Fruit fly (Drosophila melanogaster) whole organism, embryonic: ENCODE measurements around the gene CG9550.
A peak's percentile ranks its signal among the peaks of the same experiment; 100 is the strongest.

Source experiments
- Ada2b ChIP-seq: fragments of 200-800 bp; sonication (Bioruptor generic); IDR thresholded peaks from 2 replicates; pipeline ENCODE4 v1.3.6; 2022; ENCODE audit warnings: missing biosample characterization, missing genetic modification characterization
- Antp ChIP-seq: fragments of 200-800 bp; sonication (Bioruptor generic); optimal IDR thresholded peaks from 3 replicates; lab custom pipeline; 2016; ENCODE audit warnings: missing biosample characterization, missing genetic modification characterization
- Atf6 ChIP-seq: fragments of 200-800 bp; sonication (Bioruptor generic); IDR thresholded peaks from 2 replicates; pipeline ENCODE4 v1.3.6; 2022; ENCODE audit warnings: missing biosample characterization, missing genetic modification characterization
- B-H2 ChIP-seq: fragments of 200-800 bp; sonication (Bioruptor generic); optimal IDR thresholded peaks from 2 replicates; lab custom pipeline; 2018; ENCODE audit warnings: missing biosample characterization, mild to moderate bottlenecking, missing genetic modification characterization
- C15 ChIP-seq: fragments of 200-800 bp; sonication (Bioruptor generic); IDR thresholded peaks from 3 replicates; pipeline ENCODE4 v1.3.6; 2022; ENCODE audit warnings: missing biosample characterization, missing genetic modification characterization
- CG10543 ChIP-seq: fragments of 200-800 bp; sonication (Bioruptor generic); optimal IDR thresholded peaks from 3 replicates; lab custom pipeline; 2017; ENCODE audit warnings: missing biosample characterization, mild to moderate bottlenecking, missing genetic modification characterization, moderate library complexity
- CG10959 ChIP-seq: fragments of 200-800 bp; sonication (Bioruptor generic); IDR thresholded peaks from 2 replicates; pipeline ENCODE4 v1.3.6; 2022; ENCODE audit warnings: missing biosample characterization, missing genetic modification characterization
- CG12155 ChIP-seq: fragments of 200-800 bp; sonication (Bioruptor generic); optimal IDR thresholded peaks from 3 replicates; lab custom pipeline; 2016; ENCODE audit warnings: missing biosample characterization, missing genetic modification characterization
- CG12299 ChIP-seq: fragments of 200-800 bp; sonication (Bioruptor generic); optimal IDR thresholded peaks from 2 replicates; lab custom pipeline; 2018; ENCODE audit warnings: missing biosample characterization, mild to moderate bottlenecking, missing genetic modification characterization
- CG15011 ChIP-seq: fragments of 200-800 bp; sonication (Bioruptor generic); optimal IDR thresholded peaks from 3 replicates; lab custom pipeline; 2018; ENCODE audit warnings: missing biosample characterization, mild to moderate bottlenecking, missing genetic modification characterization
- CG17912 ChIP-seq: fragments of 200-800 bp; sonication (Bioruptor generic); optimal IDR thresholded peaks from 2 replicates; lab custom pipeline; 2018; ENCODE audit warnings: missing biosample characterization, mild to moderate bottlenecking, missing genetic modification characterization
- CG18262 ChIP-seq: fragments of 200-800 bp; optimal IDR thresholded peaks from 3 replicates; lab custom pipeline; 2019; ENCODE audit warnings: missing biosample characterization, mild to moderate bottlenecking, missing genetic modification characterization, moderate library complexity
- CG34422 ChIP-seq: fragments of 200-800 bp; sonication (Bioruptor generic); IDR thresholded peaks from 3 replicates; pipeline ENCODE4 v1.3.6; 2022; ENCODE audit warnings: missing biosample characterization, missing genetic modification characterization
- CG4707 ChIP-seq: fragments of 200-800 bp; sonication (Bioruptor generic); optimal IDR thresholded peaks from 2 replicates; lab custom pipeline; 2018; ENCODE audit warnings: missing biosample characterization, mild to moderate bottlenecking, missing genetic modification characterization, moderate library complexity
- CG6175 ChIP-seq: fragments of 200-800 bp; sonication (Bioruptor generic); IDR thresholded peaks from 3 replicates; pipeline ENCODE4 v1.3.6; 2022; ENCODE audit warnings: missing biosample characterization, missing genetic modification characterization
- CG6854 ChIP-seq: fragments of 200-800 bp; sonication (Bioruptor generic); optimal IDR thresholded peaks from 3 replicates; lab custom pipeline; 2017; ENCODE audit warnings: missing biosample characterization, mild to moderate bottlenecking, missing genetic modification characterization
- CG7357 ChIP-seq: fragments of 200-800 bp; sonication (Bioruptor generic); IDR thresholded peaks from 3 replicates; pipeline ENCODE4 v1.3.6; 2022; ENCODE audit warnings: missing biosample characterization, missing genetic modification characterization
- CG8359 ChIP-seq: fragments of 200-800 bp; sonication (Bioruptor generic); optimal IDR thresholded peaks from 2 replicates; lab custom pipeline; 2017; ENCODE audit warnings: missing biosample characterization, mild to moderate bottlenecking, missing genetic modification characterization, borderline replicate concordance
- CG9797 ChIP-seq: fragments of 200-800 bp; sonication (Bioruptor generic); optimal IDR thresholded peaks from 3 replicates; lab custom pipeline; 2018; ENCODE audit warnings: missing biosample characterization, mild to moderate bottlenecking, missing genetic modification characterization
- CkIIα-i1 ChIP-seq: fragments of 200-800 bp; sonication (Bioruptor generic); IDR thresholded peaks from 2 replicates; pipeline ENCODE4 v1.3.6; 2022; ENCODE audit warnings: missing biosample characterization, missing genetic modification characterization
- Dll ChIP-seq: fragments of 200-800 bp; sonication (Bioruptor generic); IDR thresholded peaks from 4 replicates; pipeline ENCODE4 v1.3.6; 2022; ENCODE audit warnings: missing biosample characterization, missing genetic modification characterization; ENCODE audit not compliant: partially characterized antibody
- ERR ChIP-seq: fragments of 200-800 bp; sonication (Bioruptor generic); optimal IDR thresholded peaks from 2 replicates; lab custom pipeline; 2016; ENCODE audit warnings: missing biosample characterization, missing genetic modification characterization
- HLHmδ ChIP-seq: fragments of 200-800 bp; sonication (Bioruptor generic); optimal IDR thresholded peaks from 2 replicates; lab custom pipeline; 2018; ENCODE audit warnings: missing biosample characterization, mild to moderate bottlenecking, missing genetic modification characterization, moderate library complexity
- Hr39 ChIP-seq: fragments of >200 bp; optimal IDR thresholded peaks from 2 replicates; lab custom pipeline; 2017
- Lpt ChIP-seq: fragments of >200 bp; optimal IDR thresholded peaks from 2 replicates; lab custom pipeline; 2018; ENCODE audit warnings: missing biosample characterization, missing genetic modification characterization
- NC2α ChIP-seq: fragments of 200-800 bp; sonication (Bioruptor generic); optimal IDR thresholded peaks from 2 replicates; lab custom pipeline; 2016; ENCODE audit warnings: missing biosample characterization, missing genetic modification characterization
- Nf-YB ChIP-seq: fragments of 200-800 bp; sonication (Bioruptor generic); optimal IDR thresholded peaks from 3 replicates; lab custom pipeline; 2019; ENCODE audit warnings: missing biosample characterization, mild to moderate bottlenecking, missing genetic modification characterization, moderate library complexity
- Ptx1 ChIP-seq: fragments of 200-800 bp; sonication (Bioruptor generic); IDR thresholded peaks from 2 replicates; pipeline ENCODE4 v1.3.6; 2022; ENCODE audit warnings: missing biosample characterization, missing genetic modification characterization
- abd-A ChIP-seq: fragments of 200-800 bp; sonication (Bioruptor generic); optimal IDR thresholded peaks from 3 replicates; lab custom pipeline; 2019; ENCODE audit warnings: missing biosample characterization, mild to moderate bottlenecking, missing genetic modification characterization, moderate library complexity
- al ChIP-seq: fragments of 200-800 bp; sonication (Bioruptor generic); IDR thresholded peaks from 2 replicates; pipeline ENCODE4 v1.3.6; 2022; ENCODE audit warnings: missing biosample characterization, missing genetic modification characterization
- chm ChIP-seq: fragments of 200-800 bp; sonication (Bioruptor generic); IDR thresholded peaks from 2 replicates; pipeline ENCODE4 v1.3.6; 2022; ENCODE audit warnings: missing biosample characterization, missing genetic modification characterization
- dm ChIP-seq: fragments of 200-800 bp; sonication (Bioruptor generic); optimal IDR thresholded peaks from 3 replicates; lab custom pipeline; 2016; ENCODE audit warnings: missing biosample characterization, missing genetic modification characterization
- dmrt11E ChIP-seq: fragments of 200-800 bp; sonication (Bioruptor generic); optimal IDR thresholded peaks from 3 replicates; lab custom pipeline; 2018; ENCODE audit warnings: missing biosample characterization, mild to moderate bottlenecking, missing genetic modification characterization, moderate library complexity
- esg ChIP-seq: fragments of 200-800 bp; sonication (Bioruptor generic); conservative IDR thresholded peaks from 2 replicates; pipeline ENCODE4 v1.3.6; 2022; ENCODE audit warnings: missing biosample characterization, missing genetic modification characterization
- gce ChIP-seq: fragments of 200-800 bp; sonication (Bioruptor generic); IDR thresholded peaks from 3 replicates; pipeline ENCODE4 v1.3.6; 2022; ENCODE audit warnings: missing biosample characterization, missing genetic modification characterization
- kay ChIP-seq: fragments of 200-800 bp; sonication (Bioruptor generic); optimal IDR thresholded peaks from 2 replicates; lab custom pipeline; 2016; ENCODE audit warnings: missing biosample characterization, missing genetic modification characterization
- ken ChIP-seq: fragments of 200-800 bp; sonication (Bioruptor generic); IDR thresholded peaks from 3 replicates; pipeline ENCODE4 v1.3.6; 2022; ENCODE audit warnings: missing biosample characterization, missing genetic modification characterization
- lov ChIP-seq, 2 experiments: fragments of 200-800 bp in 1 of 2; fragments of >200 bp in 1 of 2; sonication (Bioruptor generic) in 1 of 2; IDR thresholded peaks in 1 of 2; optimal IDR thresholded peaks in 1 of 2; 2 replicates in 1 of 2; 3 replicates in 1 of 2; pipeline versions ENCODE4 v1.3.6 to Lab custom; 2017 to 2022; ENCODE audit warnings: missing biosample characterization in 1 of 2, missing genetic modification characterization in 1 of 2
- luna ChIP-seq: fragments of 200-800 bp; sonication (Bioruptor generic); optimal IDR thresholded peaks from 2 replicates; lab custom pipeline; 2016; ENCODE audit warnings: missing biosample characterization, missing genetic modification characterization
- mam ChIP-seq: fragments of 200-800 bp; sonication (Bioruptor generic); optimal IDR thresholded peaks from 3 replicates; lab custom pipeline; 2016; ENCODE audit warnings: missing biosample characterization, missing genetic modification characterization
- org-1 ChIP-seq: fragments of 200-800 bp; sonication (Bioruptor generic); optimal IDR thresholded peaks from 2 replicates; lab custom pipeline; 2017; ENCODE audit warnings: missing biosample characterization, missing genetic modification characterization
- prd ChIP-seq, 3 experiments: fragments of >200 bp in 2 of 3; fragments of 200-800 bp in 1 of 3; sonication (Bioruptor generic) in 1 of 3; optimal IDR thresholded peaks in 2 of 3; IDR thresholded peaks in 1 of 3; 2 replicates in 2 of 3; 3 replicates in 1 of 3; pipeline versions ENCODE4 v1.3.6 to Lab custom; 2017 to 2022; ENCODE audit warnings: missing biosample characterization in 1 of 3, missing genetic modification characterization in 1 of 3
- ro ChIP-seq: fragments of 200-800 bp; sonication (Bioruptor generic); IDR thresholded peaks from 2 replicates; pipeline ENCODE4 v1.3.6; 2022; ENCODE audit warnings: missing biosample characterization, missing genetic modification characterization
- sisA ChIP-seq: fragments of 200-800 bp; sonication (Bioruptor generic); IDR thresholded peaks from 2 replicates; pipeline ENCODE4 v1.3.6; 2022; ENCODE audit warnings: missing biosample characterization, missing genetic modification characterization
- sna ChIP-seq: fragments of 200-800 bp; sonication (Bioruptor generic); IDR thresholded peaks from 2 replicates; pipeline ENCODE4 v1.3.6; 2022; ENCODE audit warnings: missing biosample characterization, missing genetic modification characterization; ENCODE audit not compliant: partially characterized antibody
- sob ChIP-seq: fragments of 200-800 bp; sonication (Bioruptor generic); IDR thresholded peaks from 2 replicates; pipeline ENCODE4 v1.3.6; 2022; ENCODE audit warnings: missing biosample characterization, missing genetic modification characterization
- sqz ChIP-seq: fragments of 200-800 bp; sonication (Bioruptor generic); optimal IDR thresholded peaks from 3 replicates; lab custom pipeline; 2018; ENCODE audit warnings: missing biosample characterization, mild to moderate bottlenecking, missing genetic modification characterization
- vvl ChIP-seq: fragments of 200-800 bp; sonication (Bioruptor generic); IDR thresholded peaks from 2 replicates; pipeline ENCODE4 v1.3.6; 2022; ENCODE audit warnings: missing biosample characterization, missing genetic modification characterization
- wek ChIP-seq: fragments of 200-800 bp; sonication (Bioruptor generic); optimal IDR thresholded peaks from 3 replicates; lab custom pipeline; 2018; ENCODE audit warnings: missing biosample characterization, mild to moderate bottlenecking, missing genetic modification characterization, moderate library complexity

Gene CG9550

dm6 chr2L:6455955-6456599 is 40.8 kb upstream of the CG9550 start, which contains the start of gene frj (continued):
- peak; percentile 65 for TF ChIP-seq dm (GFP tag; lab: Kevin White, UChicago)
- peak; percentile 72 for TF ChIP-seq Dll (GFP tag; lab: Robert Waterston, UW)
- TF ChIP-seq Antp = peak; percentile 79
- TF ChIP-seq C15 (GFP tag; lab: Robert Waterston, UW) = no peak
- TF ChIP-seq sna (GFP tag; lab: Robert Waterston, UW) = peak; percentile 68
- TF ChIP-seq vvl (GFP tag; lab: Robert Waterston, UW) = peak; percentile 82; the same call in 1 of the 2 replicates
- no peak for TF ChIP-seq wek (GFP tag; lab: Kevin White, UChicago)
- TF ChIP-seq Nf-YB (GFP tag; lab: Kevin White, UChicago) = no peak
- TF ChIP-seq CG17912 = peak; percentile 26
- no peak for TF ChIP-seq Lpt (GFP tag; lab: Kevin White, UChicago)
- no peak for TF ChIP-seq ro
- TF ChIP-seq sisA (GFP tag; lab: Robert Waterston, UW) = peak; percentile 68
- peak; percentile 6 for TF ChIP-seq CG10543
- no peak for TF ChIP-seq CG6854
- no peak for TF ChIP-seq gce (GFP tag; lab: Robert Waterston, UW)
- TF ChIP-seq CG10959 = peak; percentile 48
- 0 out of 2 replicates have a peak, but pooled peaks have one; percentile 8 for TF ChIP-seq Atf6 (GFP tag; lab: Robert Waterston, UW)
- no peak for TF ChIP-seq Hr39 (lab: Kevin White, UChicago)
- no peak for TF ChIP-seq sqz (GFP tag; lab: Kevin White, UChicago)
- TF ChIP-seq CG34422 = peak; percentile 62; the same call in 1 of the 3 replicates
- no peak for TF ChIP-seq kay (GFP tag; lab: Kevin White, UChicago)
- TF ChIP-seq lov (optimal IDR thresholded peaks at IDR 0.05; lab: Kevin White, UChicago) = no peak
- peak; percentile 47; the same call in 1 of the 3 replicates for TF ChIP-seq lov (GFP tag; IDR thresholded peaks at IDR 0.05; lab: Robert Waterston, UW)
- TF ChIP-seq CG9797 (GFP tag; lab: Kevin White, UChicago) = peak; percentile 94
- TF ChIP-seq Ada2b (GFP tag; lab: Robert Waterston, UW) = peak; percentile 31; the same call in 1 of the 2 replicates
- TF ChIP-seq Ptx1 (GFP tag; lab: Robert Waterston, UW) = peak; percentile 80
- no peak for TF ChIP-seq prd (optimal IDR thresholded peaks at IDR 0.05; lab: Kevin White, UChicago)
- TF ChIP-seq prd (GFP tag; IDR thresholded peaks at IDR 0.05; lab: Robert Waterston, UW) = peak; percentile 81
- TF ChIP-seq CG4707 (GFP tag; lab: Kevin White, UChicago) = no peak
- TF ChIP-seq CG12155 = peak; percentile 45
- TF ChIP-seq org-1 = no peak
- peak; percentile 46 for TF ChIP-seq dmrt11E (tag; lab: Kevin White, UChicago)
- TF ChIP-seq ERR (GFP tag; lab: Kevin White, UChicago) = no peak
- TF ChIP-seq mam (GFP tag; lab: Kevin White, UChicago) = peak; percentile 80
- no peak for TF ChIP-seq abd-A (tag; lab: Kevin White, UChicago)
- TF ChIP-seq CG15011 (GFP tag; lab: Kevin White, UChicago) = peak; percentile 19
- TF ChIP-seq CG8359 = no peak
- peak; percentile 99 for TF ChIP-seq CG7357
- TF ChIP-seq CG12299 (tag; lab: Kevin White, UChicago) = peak; percentile 62
- peak; percentile 49 for TF ChIP-seq CG18262 (tag; lab: Kevin White, UChicago)
- TF ChIP-seq luna = peak; percentile 21
- 0 out of 3 replicates have a peak, but pooled peaks have one; percentile 41 for TF ChIP-seq CG6175 (GFP tag; lab: Robert Waterston, UW)
- no peak for TF ChIP-seq CkIIα-i1 (GFP tag; lab: Robert Waterston, UW)
- TF ChIP-seq ken = peak; percentile 74; the same call in 2 of the 3 replicates
- peak; percentile 61 for TF ChIP-seq al (GFP tag; lab: Robert Waterston, UW)
- no peak for TF ChIP-seq NC2α
- no peak for TF ChIP-seq B-H2
- no peak for TF ChIP-seq HLHmδ (GFP tag; lab: Kevin White, UChicago)
- peak; percentile 56 for TF ChIP-seq esg (GFP tag; lab: Robert Waterston, UW)
- peak; percentile 70 for TF ChIP-seq sob (GFP tag; lab: Robert Waterston, UW)
- no peak for TF ChIP-seq chm (GFP tag; lab: Robert Waterston, UW)
